Fruit fly (Drosophila melanogaster) whole organism, embryonic: ENCODE results near the gene blp.

Source experiments
- CG10267 ChIP-seq: fragments of 200-800 bp; sonication (Bioruptor generic); optimal IDR thresholded peaks from 2 replicates; lab custom pipeline; 2018; ENCODE audit warnings: missing biosample characterization, mild to moderate bottlenecking, missing genetic modification characterization, moderate library complexity
- CG11093 ChIP-seq: fragments of 200-800 bp; sonication (Bioruptor generic); IDR thresholded peaks from 3 replicates; pipeline ENCODE4 v1.3.6; 2022; ENCODE audit warnings: missing biosample characterization, missing genetic modification characterization
- CG1832 ChIP-seq: fragments of 200-800 bp; sonication (Bioruptor generic); optimal IDR thresholded peaks from 2 replicates; lab custom pipeline; 2017; ENCODE audit warnings: missing biosample characterization, mild to moderate bottlenecking, missing genetic modification characterization, inconsistent platforms
- CG4707 ChIP-seq: fragments of 200-800 bp; sonication (Bioruptor generic); optimal IDR thresholded peaks from 2 replicates; lab custom pipeline; 2018; ENCODE audit warnings: missing biosample characterization, mild to moderate bottlenecking, missing genetic modification characterization, moderate library complexity
- CG7839 ChIP-seq: fragments of 200-800 bp; sonication (Bioruptor generic); optimal IDR thresholded peaks from 3 replicates; lab custom pipeline; 2018; ENCODE audit warnings: missing biosample characterization, mild to moderate bottlenecking, missing genetic modification characterization, moderate library complexity
- CoRest ChIP-seq: fragments of 200-800 bp; sonication (Bioruptor generic); optimal IDR thresholded peaks from 3 replicates; lab custom pipeline; 2018; ENCODE audit warnings: missing biosample characterization, mild to moderate bottlenecking, missing genetic modification characterization, moderate library complexity
- Dad ChIP-seq: fragments of 200-800 bp; sonication (Bioruptor generic); optimal IDR thresholded peaks from 3 replicates; lab custom pipeline; 2016; ENCODE audit warnings: missing biosample characterization, missing genetic modification characterization
- Ets65A ChIP-seq: fragments of 200-800 bp; sonication (Bioruptor generic); peaks from one replicate; lab custom pipeline; 2016; ENCODE audit warnings: missing biosample characterization, missing genetic modification characterization
- Hand ChIP-seq: fragments of 200-800 bp; sonication (Bioruptor generic); optimal IDR thresholded peaks from 2 replicates; lab custom pipeline; 2017; ENCODE audit warnings: mild to moderate bottlenecking, missing biosample characterization, missing genetic modification reagents, missing genetic modification characterization
- Kr ChIP-seq: fragments of 200-800 bp; sonication (Bioruptor generic); optimal IDR thresholded peaks from 2 replicates; lab custom pipeline; 2017; ENCODE audit warnings: missing biosample characterization, mild to moderate bottlenecking, missing genetic modification characterization
- Sry-δ ChIP-seq: fragments of 200-800 bp; sonication (Bioruptor generic); optimal IDR thresholded peaks from 2 replicates; lab custom pipeline; 2016; ENCODE audit warnings: missing biosample characterization, missing genetic modification characterization
- luna ChIP-seq: fragments of 200-800 bp; sonication (Bioruptor generic); optimal IDR thresholded peaks from 2 replicates; lab custom pipeline; 2016; ENCODE audit warnings: missing biosample characterization, missing genetic modification characterization
- tgo ChIP-seq: fragments of 200-800 bp; sonication (Bioruptor generic); IDR thresholded peaks from 3 replicates; pipeline ENCODE4 v1.3.6; 2022; ENCODE audit warnings: missing biosample characterization, missing genetic modification characterization
- ttk ChIP-seq: fragments of 200-800 bp; sonication (Bioruptor generic); IDR thresholded peaks from 2 replicates; pipeline ENCODE4 v2.1.2; 2022; ENCODE audit warnings: missing biosample characterization, missing genetic modification characterization

The blp gene

dm6 chr3R:15983541-15984229 lies 50.0 kb downstream of the blp start (continued):
- TF ChIP-seq CoRest (tag; lab: Kevin White, UChicago) (peak; percentile 43), CG4707 (GFP tag; lab: Kevin White, UChicago) (peak; percentile 10), CG7839 (tag; lab: Kevin White, UChicago) (peak; percentile 1), Sry-δ (GFP tag; lab: Kevin White, UChicago) (no peak), Hand (no peak), CG1832 (GFP tag; lab: Kevin White, UChicago) (no peak), CG10267 (tag; lab: Kevin White, UChicago) (peak; percentile 35), Kr (GFP tag; lab: Kevin White, UChicago) (no peak), Dad (no peak), ttk (no peak), luna (no peak), Ets65A (GFP tag; lab: Kevin White, UChicago) (no peak), tgo (GFP tag; lab: Robert Waterston, UW) (no peak), CG11093 (GFP tag; lab: Robert Waterston, UW) (no peak)
